Fruit fly (Drosophila melanogaster) S2 (cell line): Measurements from ENCODE around the gene Galphai.

Experiments
- CG8478 ChIP-seq: fragments of >200 bp; optimal IDR thresholded peaks from 2 replicates; lab custom pipeline; 2018
- CTCF ChIP-seq, 2 experiments: fragments of >200 bp; optimal IDR thresholded peaks; 2 replicates each; lab custom pipeline; 2018

DNA sequence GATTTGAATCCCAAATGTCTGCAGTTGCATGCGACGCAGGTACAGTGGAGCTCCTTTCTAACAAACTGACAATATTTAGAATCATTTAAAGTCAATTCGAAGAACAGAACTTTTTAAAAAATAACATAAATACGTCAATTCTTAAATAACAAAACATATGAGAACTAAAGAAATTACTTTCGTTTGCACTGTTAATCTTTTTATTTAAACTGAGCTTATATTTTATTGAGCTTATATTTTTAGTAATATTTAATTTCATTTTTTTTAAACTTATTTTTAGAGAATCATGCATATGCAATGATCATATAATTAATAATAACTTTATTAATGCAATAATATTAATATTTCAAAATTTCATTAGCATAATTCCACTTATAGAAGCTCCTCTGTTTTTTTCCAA, 709 bp upstream of the Galphai start:
- TF ChIP-seq CG8478 (lab: Kevin White, UChicago) (no peak), CTCF (optimal IDR thresholded peaks at IDR 0.05; lab: Kevin White, UChicago) (no peak)
